Fruit fly (Drosophila melanogaster) whole organism, prepupa: Measurements from ENCODE around the gene CG43896.

ENCODE experiments used
- CG10669 ChIP-seq: fragments of 200-800 bp; sonication (Bioruptor generic); optimal IDR thresholded peaks from 3 replicates; lab custom pipeline; 2018; ENCODE audit warnings: missing biosample characterization, mild to moderate bottlenecking, missing genetic modification characterization, moderate library complexity
- CG11294 ChIP-seq: fragments of 200-800 bp; sonication (Bioruptor generic); IDR thresholded peaks from 2 replicates; pipeline ENCODE4 v1.3.6; 2022; ENCODE audit warnings: missing biosample characterization, missing genetic modification characterization
- CG1621 ChIP-seq: fragments of 200-800 bp; sonication (Bioruptor generic); optimal IDR thresholded peaks from 3 replicates; lab custom pipeline; 2018; ENCODE audit warnings: missing biosample characterization, mild to moderate bottlenecking, missing genetic modification characterization
- CG3032 ChIP-seq: fragments of 200-800 bp; optimal IDR thresholded peaks from 2 replicates; lab custom pipeline; 2019; ENCODE audit warnings: missing biosample characterization, mild to moderate bottlenecking, missing genetic modification characterization, moderate library complexity
- CG6792 ChIP-seq: fragments of 200-800 bp; sonication (Bioruptor generic); optimal IDR thresholded peaks from 3 replicates; lab custom pipeline; 2016; ENCODE audit warnings: missing biosample characterization, missing genetic modification characterization
- CG6808 ChIP-seq: fragments of 200-800 bp; sonication (Bioruptor generic); optimal IDR thresholded peaks from 3 replicates; lab custom pipeline; 2017; ENCODE audit warnings: missing biosample characterization, missing genetic modification characterization, mild to moderate bottlenecking, moderate library complexity, missing genetic modification reagents
- CG8119 ChIP-seq: fragments of 200-800 bp; sonication (Bioruptor generic); IDR thresholded peaks from 3 replicates; pipeline ENCODE4 v1.3.6; 2022; ENCODE audit warnings: missing biosample characterization, missing genetic modification characterization
- Eip78C ChIP-seq: fragments of 200-800 bp; sonication (Bioruptor generic); peaks from one replicate; lab custom pipeline; 2016; ENCODE audit warnings: missing biosample characterization, missing genetic modification characterization
- Sox15 ChIP-seq: fragments of 200-800 bp; sonication (Bioruptor generic); optimal IDR thresholded peaks from 3 replicates; lab custom pipeline; 2016; ENCODE audit warnings: missing biosample characterization, missing genetic modification characterization
- spab ChIP-seq: fragments of 200-800 bp; sonication (Bioruptor generic); optimal IDR thresholded peaks from 2 replicates; lab custom pipeline; 2017; ENCODE audit warnings: missing biosample characterization, mild to moderate bottlenecking, missing genetic modification characterization, missing genetic modification reagents

dm6 chr3L:11931619-11932018 is 44.3 kb upstream of the CG43896 start:
- TF ChIP-seq spab (GFP tag; lab: Kevin White, UChicago) (no peak), Sox15 (no peak), CG1621 (tag; lab: Kevin White, UChicago) (no peak), CG11294 (GFP tag; lab: Robert Waterston, UW) (no peak), CG6792 (GFP tag; lab: Kevin White, UChicago) (no peak), CG6808 (GFP tag; lab: Kevin White, UChicago) (no peak), CG3032 (tag; lab: Kevin White, UChicago) (no peak), CG10669 (no peak), Eip78C (GFP tag; lab: Kevin White, UChicago) (no peak), CG8119 (no peak)
